Worm (Caenorhabditis elegans): Measurements from ENCODE around the gene somi-1.

DNA sequence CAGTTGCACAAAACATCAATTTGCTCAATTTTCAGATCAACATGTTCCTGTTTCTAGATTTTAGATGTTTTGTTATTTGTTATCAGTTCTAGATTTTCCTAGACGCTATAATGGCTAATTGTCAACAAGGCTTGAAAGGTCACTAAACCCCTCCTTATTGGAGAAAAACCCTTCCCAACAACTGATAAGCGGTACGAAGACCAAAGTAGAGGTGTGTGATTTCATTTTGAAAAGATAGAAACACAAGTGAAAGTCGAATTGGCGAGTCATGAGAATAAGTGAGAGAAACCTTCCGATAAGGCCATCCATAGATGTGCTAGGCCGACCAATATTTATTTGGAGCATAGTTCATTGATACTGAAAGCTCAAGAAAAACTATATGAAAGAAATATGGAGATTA lies 17.6 kb downstream of the somi-1 start:
- TF ChIP-seq ztf-4 (tag; optimal IDR thresholded peaks at IDR 0.05), result no peak
- TF ChIP-seq unc-62 (GFP tag; optimal IDR thresholded peaks at IDR 0.05), result no peak
- TF ChIP-seq zag-1 (tag; optimal IDR thresholded peaks at IDR 0.05), result no peak
- TF ChIP-seq R02D3.7 (tag; optimal IDR thresholded peaks at IDR 0.05), result no peak
- no peak for TF ChIP-seq nhr-6 (tag; optimal IDR thresholded peaks at IDR 0.05)
- peak; percentile 68 for TF ChIP-seq nhr-21 (tag; optimal IDR thresholded peaks at IDR 0.05)
- no peak for TF ChIP-seq mdl-1 (tag; optimal IDR thresholded peaks at IDR 0.05)
- TF ChIP-seq snpc-4 (tag; optimal IDR thresholded peaks at IDR 0.05), result no peak
- TF ChIP-seq lin-39 (tag; optimal IDR thresholded peaks at IDR 0.05), result no peak
- TF ChIP-seq elt-1 (tag; optimal IDR thresholded peaks at IDR 0.05), result no peak
- no peak for TF ChIP-seq nhr-23 (tag; optimal IDR thresholded peaks at IDR 0.05)
- no peak for TF ChIP-seq elt-3 (tag; optimal IDR thresholded peaks at IDR 0.05)
- TF ChIP-seq ama-1 (optimal IDR thresholded peaks at IDR 0.05), result no peak
- TF ChIP-seq crh-2 (tag; optimal IDR thresholded peaks at IDR 0.05), result peak; percentile 62

Data from whole organism, L2 larva.